Worm (Caenorhabditis elegans) whole organism, L1 larva: ENCODE data around the gene Y57G11C.22.
A peak's percentile ranks its signal among the peaks of the same experiment; 100 is the strongest.

Experiments used
- C04F5.9 ChIP-seq: sonication (generic microtip); optimal IDR thresholded peaks from 2 replicates; lab custom pipeline; 2016; ENCODE audit warnings: missing genetic modification characterization, missing compliant biosample characterization
- C16A3.4 ChIP-seq: fragments of 150-350 bp; optimal IDR thresholded peaks from 2 replicates; lab custom pipeline; 2014; ENCODE audit warnings: missing biosample characterization, missing genetic modification characterization
- Y116A8C.19 ChIP-seq: sonication (generic microtip); optimal IDR thresholded peaks from 2 replicates; lab custom pipeline; 2016; ENCODE audit warnings: missing compliant biosample characterization, missing genetic modification characterization, borderline replicate concordance
- aly-2 ChIP-seq: fragments of 150-350 bp; optimal IDR thresholded peaks from 2 replicates; lab custom pipeline; 2014; ENCODE audit warnings: missing biosample characterization, missing genetic modification characterization
- blmp-1 ChIP-seq: fragments of 150-350 bp; optimal IDR thresholded peaks from 2 replicates; lab custom pipeline; 2014; ENCODE audit warnings: missing biosample characterization, missing genetic modification characterization
- ceh-82 ChIP-seq, 3 experiments: fragments of 150-350 bp in 1 of 3; sonication (generic microtip) in 2 of 3; optimal IDR thresholded peaks; 2 replicates each; lab custom pipeline; 2014 to 2017; ENCODE audit warnings: missing biosample characterization in 3 of 3, missing genetic modification characterization in 3 of 3
- ceh-88 ChIP-seq: fragments of 200-800 bp; sonication (Bioruptor generic); IDR thresholded peaks from 2 replicates; pipeline ENCODE4 v1.3.6; 2022; ENCODE audit warnings: missing genetic modification characterization, missing compliant biosample characterization
- ces-1 ChIP-seq: fragments of 150-350 bp; optimal IDR thresholded peaks from 2 replicates; lab custom pipeline; 2014; ENCODE audit warnings: missing biosample characterization, missing genetic modification reagents, missing genetic modification characterization
- dpl-1 ChIP-seq, 3 experiments: fragments of 150-350 bp in 2 of 3; sonication (generic microtip) in 1 of 3; optimal IDR thresholded peaks; 2 replicates each; lab custom pipeline; 2014 to 2017; ENCODE audit warnings: missing biosample characterization in 3 of 3, missing genetic modification characterization in 3 of 3, missing genetic modification reagents in 3 of 3
- dsc-1 ChIP-seq: sonication (generic microtip); optimal IDR thresholded peaks from 2 replicates; lab custom pipeline; 2016; ENCODE audit warnings: mild to moderate bottlenecking, missing genetic modification characterization, missing compliant biosample characterization
- efl-1 ChIP-seq, 4 experiments: fragments of 150-350 bp; optimal IDR thresholded peaks in 3 of 4; peaks in 1 of 4; 1 replicate in 1 of 4; 2 replicates in 3 of 4; lab custom pipeline; 2014; ENCODE audit warnings: missing biosample characterization in 2 of 4, missing genetic modification characterization in 2 of 4, missing genetic modification reagents in 2 of 4
- egl-13 ChIP-seq: sonication (generic microtip); optimal IDR thresholded peaks from 2 replicates; lab custom pipeline; 2016; ENCODE audit warnings: missing genotype, missing genetic modification reagents, missing genetic modification characterization, missing compliant biosample characterization
- elt-2 ChIP-seq: sonication (generic microtip); optimal IDR thresholded peaks from 2 replicates; lab custom pipeline; 2016; ENCODE audit warnings: missing genetic modification characterization, mild to moderate bottlenecking, inconsistent platforms, missing compliant biosample characterization, missing genetic modification reagents
- elt-3 ChIP-seq, 6 experiments: fragments of 150-350 bp in 1 of 6; sonication (generic microtip); optimal IDR thresholded peaks; 2 replicates each; lab custom pipeline; 2017 to 2018; ENCODE audit warnings: missing biosample characterization in 6 of 6, missing genetic modification characterization in 6 of 6, inconsistent platforms in 1 of 6
- fkh-4 ChIP-seq: sonication (generic microtip); optimal IDR thresholded peaks from 2 replicates; lab custom pipeline; 2016; ENCODE audit warnings: missing compliant biosample characterization, missing genetic modification characterization, borderline replicate concordance
- fkh-8 ChIP-seq: sonication (generic microtip); optimal IDR thresholded peaks from 2 replicates; lab custom pipeline; 2016; ENCODE audit warnings: mild to moderate bottlenecking, missing genetic modification characterization, missing compliant biosample characterization
- hlh-17 ChIP-seq: fragments of 200-800 bp; sonication (Bioruptor generic); optimal IDR thresholded peaks from 2 replicates; lab custom pipeline; 2018; ENCODE audit warnings: missing genetic modification characterization, mild to moderate bottlenecking, missing compliant biosample characterization, moderate library complexity, borderline replicate concordance
- isw-1 ChIP-seq: fragments of 200-800 bp; sonication (Bioruptor generic); IDR thresholded peaks from 2 replicates; pipeline ENCODE4 v1.3.6; 2022; ENCODE audit warnings: missing genetic modification characterization, missing compliant biosample characterization
- jun-1 ChIP-seq: fragments of 150-350 bp; optimal IDR thresholded peaks from 2 replicates; lab custom pipeline; 2014; ENCODE audit warnings: missing biosample characterization, missing genetic modification reagents, missing genetic modification characterization
- lin-13 ChIP-seq: fragments of 150-350 bp; optimal IDR thresholded peaks from 2 replicates; lab custom pipeline; 2014; ENCODE audit warnings: missing biosample characterization, missing genetic modification reagents, missing genetic modification characterization
- lin-14 ChIP-seq: fragments of 200-800 bp; sonication (Bioruptor generic); optimal IDR thresholded peaks from 2 replicates; lab custom pipeline; 2018; ENCODE audit warnings: mild to moderate bottlenecking, missing genetic modification characterization, moderate library complexity, missing compliant biosample characterization
- lir-3 ChIP-seq: sonication (generic microtip); optimal IDR thresholded peaks from 2 replicates; lab custom pipeline; 2016; ENCODE audit warnings: mild to moderate bottlenecking, missing genetic modification characterization, moderate library complexity, missing compliant biosample characterization; ENCODE audit not compliant: poor library complexity
- lsy-2 ChIP-seq, 2 experiments: fragments of 150-350 bp; optimal IDR thresholded peaks; 2 replicates each; lab custom pipeline; 2014; ENCODE audit warnings: missing biosample characterization in 2 of 2, missing genetic modification characterization in 2 of 2
- mdl-1 ChIP-seq, 2 experiments: fragments of 150-350 bp; optimal IDR thresholded peaks; 2 replicates each; lab custom pipeline; 2014 to 2017; ENCODE audit warnings: missing biosample characterization in 2 of 2, missing genetic modification characterization in 2 of 2, inconsistent platforms in 1 of 2
- mef-2 ChIP-seq: fragments of 150-350 bp; optimal IDR thresholded peaks from 2 replicates; lab custom pipeline; 2014; ENCODE audit warnings: missing biosample characterization, missing genetic modification characterization
- mep-1 ChIP-seq: fragments of 150-350 bp; optimal IDR thresholded peaks from 2 replicates; lab custom pipeline; 2014; ENCODE audit warnings: missing biosample characterization, missing genetic modification characterization
- nhr-20 ChIP-seq: sonication (generic microtip); optimal IDR thresholded peaks from 2 replicates; lab custom pipeline; 2016; ENCODE audit warnings: mild to moderate bottlenecking, missing genetic modification characterization, missing compliant biosample characterization
- nhr-237 ChIP-seq: fragments of 150-350 bp; optimal IDR thresholded peaks from 2 replicates; lab custom pipeline; 2014; ENCODE audit warnings: missing biosample characterization, missing genetic modification characterization
- nhr-28 ChIP-seq: fragments of 150-350 bp; optimal IDR thresholded peaks from 2 replicates; lab custom pipeline; 2014; ENCODE audit warnings: missing biosample characterization, missing genetic modification characterization
- nhr-47 ChIP-seq: sonication (generic microtip); optimal IDR thresholded peaks from 2 replicates; lab custom pipeline; 2016; ENCODE audit warnings: mild to moderate bottlenecking, missing genetic modification characterization, moderate library complexity, missing compliant biosample characterization
- nhr-71 ChIP-seq: sonication (generic microtip); optimal IDR thresholded peaks from 2 replicates; lab custom pipeline; 2016; ENCODE audit warnings: mild to moderate bottlenecking, missing genetic modification characterization, moderate library complexity, missing compliant biosample characterization
- nhr-84 ChIP-seq: sonication (generic microtip); optimal IDR thresholded peaks from 2 replicates; lab custom pipeline; 2017; ENCODE audit warnings: missing biosample characterization, missing genetic modification characterization
- nhr-85 ChIP-seq: sonication (generic microtip); peaks from one replicate; lab custom pipeline; 2016; ENCODE audit warnings: missing genetic modification characterization, inconsistent platforms, missing compliant biosample characterization
- nhr-90 ChIP-seq: sonication (generic microtip); optimal IDR thresholded peaks from 2 replicates; lab custom pipeline; 2016; ENCODE audit warnings: mild to moderate bottlenecking, missing genetic modification characterization, missing compliant biosample characterization; ENCODE audit not compliant: poor library complexity
- pag-3 ChIP-seq: sonication (generic microtip); optimal IDR thresholded peaks from 2 replicates; lab custom pipeline; 2017; ENCODE audit warnings: missing genetic modification characterization, mild to moderate bottlenecking, missing compliant biosample characterization, antibody characterized with exemption, borderline replicate concordance; ENCODE audit not compliant: insufficient read depth
- rnt-1 ChIP-seq: sonication (generic microtip); optimal IDR thresholded peaks from 2 replicates; lab custom pipeline; 2016; ENCODE audit warnings: mild to moderate bottlenecking, missing genetic modification characterization, moderate library complexity, missing compliant biosample characterization
- skn-1 ChIP-seq: fragments of 150-350 bp; optimal IDR thresholded peaks from 2 replicates; lab custom pipeline; 2014; ENCODE audit warnings: missing biosample characterization, missing genetic modification characterization
- sox-4 ChIP-seq: sonication (generic microtip); optimal IDR thresholded peaks from 2 replicates; lab custom pipeline; 2016; ENCODE audit warnings: missing genetic modification characterization, missing compliant biosample characterization
- sup-37 ChIP-seq: fragments of 200-800 bp; sonication (Bioruptor generic); optimal IDR thresholded peaks from 2 replicates; lab custom pipeline; 2018; ENCODE audit warnings: mild to moderate bottlenecking, missing genetic modification characterization, missing compliant biosample characterization
- tbx-2 ChIP-seq: sonication (generic microtip); optimal IDR thresholded peaks from 2 replicates; lab custom pipeline; 2016; ENCODE audit warnings: missing genetic modification characterization, missing compliant biosample characterization
- unc-130 ChIP-seq: fragments of 150-350 bp; optimal IDR thresholded peaks from 2 replicates; lab custom pipeline; 2017; ENCODE audit warnings: missing biosample characterization, missing genetic modification characterization, inconsistent platforms
- unc-86 ChIP-seq: sonication (generic microtip); optimal IDR thresholded peaks from 2 replicates; lab custom pipeline; 2016; ENCODE audit warnings: missing genetic modification characterization, missing compliant biosample characterization
- ztf-11 ChIP-seq, 2 experiments: sonication (generic microtip); optimal IDR thresholded peaks; 2 replicates each; lab custom pipeline; 2016 to 2017; ENCODE audit warnings: missing genetic modification characterization in 2 of 2, missing biosample characterization in 1 of 2, missing compliant biosample characterization in 1 of 2
- ztf-4 ChIP-seq: fragments of 150-350 bp; optimal IDR thresholded peaks from 2 replicates; lab custom pipeline; 2014; ENCODE audit warnings: missing biosample characterization, missing genetic modification characterization

Gene Y57G11C.22

DNA sequence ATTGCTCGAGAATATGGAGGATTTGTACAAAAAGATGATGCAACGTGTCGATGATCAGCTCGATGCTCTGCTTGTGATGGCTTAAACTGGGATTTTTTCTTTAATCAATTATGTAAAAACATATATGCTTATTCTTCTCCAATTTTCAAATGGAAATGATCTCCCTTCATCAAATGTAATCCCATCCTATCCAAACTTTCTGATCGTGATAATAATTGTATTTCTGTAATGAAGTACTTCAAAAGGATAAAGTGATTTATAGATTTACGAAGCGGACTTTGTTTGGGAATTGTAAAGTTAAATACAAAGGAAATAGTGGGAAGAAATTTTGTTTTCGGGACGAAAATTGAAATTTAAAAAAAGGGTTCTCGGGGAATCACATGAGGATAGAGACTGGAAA is 46.4 kb upstream of the Y57G11C.22 start:
- TF ChIP-seq lin-14 (GFP tag; lab: Kevin White, UChicago): no peak
- peak; percentile 55 for TF ChIP-seq nhr-85 (tag; lab: Kevin White, UChicago)
- TF ChIP-seq aly-2 (tag; lab: Kevin White, UChicago): peak; percentile 5
- TF ChIP-seq, all 84 proteins: peak for 2

DNA sequence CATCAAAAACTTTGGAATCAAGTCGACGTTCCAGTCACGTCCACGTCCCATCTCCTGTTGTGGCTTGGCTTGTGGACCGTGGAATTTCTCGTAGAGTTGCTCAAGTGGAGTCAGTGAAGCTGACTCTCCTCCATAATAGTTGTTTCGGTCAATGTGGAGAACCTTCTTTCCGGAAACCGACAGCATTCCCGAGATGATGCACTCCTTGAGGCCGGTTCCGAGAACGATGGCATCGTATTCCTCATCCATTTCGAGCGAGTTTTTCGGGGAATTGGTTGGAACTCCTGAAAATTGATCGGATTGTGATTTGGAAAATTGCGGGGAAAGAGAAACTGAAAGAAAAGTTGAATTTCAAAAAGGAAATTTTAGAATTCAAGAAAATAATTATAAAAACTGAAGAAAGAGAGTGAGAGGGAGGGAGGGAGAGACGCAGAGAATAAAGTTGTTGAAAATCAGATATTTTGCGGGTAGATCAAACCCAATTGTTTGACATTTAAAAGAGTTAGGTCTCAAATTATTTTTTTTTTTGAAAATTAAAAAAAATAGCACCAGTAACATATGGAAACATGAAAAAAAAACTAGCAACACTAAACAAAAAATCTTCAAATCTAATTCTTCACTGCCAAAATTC is 44.3 kb upstream of the Y57G11C.22 start, which contains the start of gene gdi-1:
Gene gdi-1 (minus strand): TSS at position 286 of the 631 bp plus-strand sequence.
- TF ChIP-seq ztf-4 (tag; lab: Kevin White, UChicago) (peak; percentile 12), nhr-28 (tag; lab: Kevin White, UChicago) (no peak)

DNA sequence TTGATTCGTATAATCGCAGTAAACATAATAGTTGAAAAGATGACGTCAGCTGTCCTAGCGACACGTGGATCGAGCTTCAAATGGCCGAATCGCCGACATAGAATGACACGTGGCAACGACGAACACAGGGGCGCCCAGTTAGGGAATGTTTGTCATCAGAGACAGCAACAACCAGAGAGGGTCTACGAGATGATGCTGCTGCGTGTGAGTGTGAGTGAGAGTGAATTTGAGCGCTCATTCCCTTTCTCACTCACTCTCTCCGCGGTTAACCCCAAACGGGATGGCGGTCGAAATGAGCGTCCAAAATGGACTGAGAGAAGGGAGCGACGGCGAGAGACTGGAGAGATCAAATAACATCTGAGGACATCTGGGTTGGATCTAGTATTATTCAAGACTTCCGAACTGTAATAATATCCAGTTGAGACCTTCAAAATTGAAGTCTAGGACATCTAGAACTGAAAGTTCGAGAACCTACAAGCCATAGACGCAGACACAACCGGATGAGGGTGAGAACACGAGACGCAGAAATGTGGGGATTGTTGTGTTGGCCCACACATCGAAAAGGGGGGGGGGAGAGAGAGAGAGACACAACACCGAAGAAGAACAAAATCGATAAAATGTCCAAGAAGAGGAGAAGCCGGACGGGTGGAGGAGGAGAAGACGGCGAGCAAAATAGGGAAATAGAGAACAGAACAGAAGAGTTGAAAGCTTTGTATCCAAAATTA is 42.9 kb upstream of the Y57G11C.22 start:
- no peak for TF ChIP-seq ceh-88 (GFP tag; lab: Robert Waterston, UW)
- no peak for TF ChIP-seq mef-2 (tag; lab: Kevin White, UChicago)
- peak; percentile 62 for TF ChIP-seq nhr-71 (tag; lab: Kevin White, UChicago)
- no peak for TF ChIP-seq sup-37 (GFP tag; lab: Kevin White, UChicago)
- peak; percentile 38 for TF ChIP-seq jun-1
- TF ChIP-seq sox-4: no peak
- TF ChIP-seq mep-1 (tag; lab: Kevin White, UChicago): peak; percentile 65
- peak; percentile 51 for TF ChIP-seq lin-13 (GFP tag; lab: Kevin White, UChicago)
- no peak for TF ChIP-seq C04F5.9 (tag; lab: Kevin White, UChicago)
- no peak for TF ChIP-seq lir-3
- TF ChIP-seq nhr-47 (tag; lab: Kevin White, UChicago): peak; percentile 65
- no peak for TF ChIP-seq Y116A8C.19 (tag; lab: Kevin White, UChicago)
- TF ChIP-seq nhr-90 (tag; lab: Kevin White, UChicago): peak; percentile 23
- TF ChIP-seq ces-1 (GFP tag; lab: Kevin White, UChicago): no peak
- TF ChIP-seq mdl-1 (tag; optimal IDR thresholded peaks at IDR 0.05; lab: Kevin White, UChicago): peak in 1 of 2 experiments; percentile 84
- TF ChIP-seq skn-1 (tag; lab: Kevin White, UChicago): peak; percentile 37
- TF ChIP-seq tbx-2: peak; percentile 56
- peak; percentile 50 to 69 (median 54) for TF ChIP-seq ceh-82 (tag; optimal IDR thresholded peaks at IDR 0.05; lab: Kevin White, UChicago)
- peak; percentile 8 for TF ChIP-seq unc-130
- TF ChIP-seq nhr-85 (tag; lab: Kevin White, UChicago): peak; percentile 10
- peak; percentile 49 for TF ChIP-seq unc-86 (tag; lab: Kevin White, UChicago)
- peak; percentile 53 for TF ChIP-seq C16A3.4
- TF ChIP-seq efl-1 (optimal IDR thresholded peaks at IDR 0.05; lab: Kevin White, UChicago): peak; percentile 48 to 57
- TF ChIP-seq efl-1 (GFP tag; optimal IDR thresholded peaks at IDR 0.05 in 1 of 2; lab: Kevin White, UChicago): peak in 1 of 2 experiments; percentile 81
- TF ChIP-seq nhr-237 (tag; lab: Kevin White, UChicago): peak; percentile 3
- TF ChIP-seq lsy-2 (tag; optimal IDR thresholded peaks at IDR 0.05; lab: Kevin White, UChicago): peak; percentile 33 to 46
- TF ChIP-seq isw-1 (GFP tag; lab: Robert Waterston, UW): no peak
- TF ChIP-seq elt-2: no peak
- TF ChIP-seq ztf-11 (tag; optimal IDR thresholded peaks at IDR 0.05; lab: Kevin White, UChicago): peak in 1 of 2 experiments; percentile 9
- TF ChIP-seq egl-13 (tag; lab: Kevin White, UChicago): peak; percentile 25
- no peak for TF ChIP-seq hlh-17 (GFP tag; lab: Kevin White, UChicago)
- peak; percentile 100 for TF ChIP-seq blmp-1
- peak; percentile 7 for TF ChIP-seq dsc-1
- TF ChIP-seq fkh-4 (tag; lab: Kevin White, UChicago): no peak
- TF ChIP-seq fkh-8: peak; percentile 69
- no peak for TF ChIP-seq nhr-84
- TF ChIP-seq dpl-1 (GFP tag; optimal IDR thresholded peaks at IDR 0.05; lab: Kevin White, UChicago): peak in 1 of 3 experiments; percentile 32
- TF ChIP-seq elt-3 (tag; optimal IDR thresholded peaks at IDR 0.05; lab: Kevin White, UChicago): peak in 1 of 6 experiments; percentile 63
- peak; percentile 14 for TF ChIP-seq rnt-1 (tag; lab: Kevin White, UChicago)
- peak; percentile 37 for TF ChIP-seq ztf-4 (tag; lab: Kevin White, UChicago)
- no peak for TF ChIP-seq pag-3 (tag; lab: Kevin White, UChicago)
- peak; percentile 46 for TF ChIP-seq nhr-20 (tag; lab: Kevin White, UChicago)
